Worm (Caenorhabditis elegans): ENCODE measurements around the gene Y81G3A.4.

Gene Y81G3A.4

ce11 chrII:13116710-13117109 lies 25.5 kb downstream of the Y81G3A.4 start, which contains the start of gene rict-1:
rict-1 (minus strand) TSS chrII:13116810.
- TF ChIP-seq tra-4 (tag; optimal IDR thresholded peaks at IDR 0.05) (no peak), aly-1 (tag; optimal IDR thresholded peaks at IDR 0.05) (no peak), ama-1 (optimal IDR thresholded peaks at IDR 0.05) (no peak), tbx-11 (GFP tag; IDR thresholded peaks at IDR 0.05) (no peak), tbx-37 (GFP tag; conservative IDR thresholded peaks at IDR 0.05) (no peak), ceh-36 (tag; optimal IDR thresholded peaks at IDR 0.05) (no peak), sea-1 (GFP tag; conservative IDR thresholded peaks at IDR 0.05) (no peak), B0310.2 (tag; optimal IDR thresholded peaks at IDR 0.05) (no peak), ets-7 (tag; optimal IDR thresholded peaks at IDR 0.05) (no peak), hmbx-1 (tag; optimal IDR thresholded peaks at IDR 0.05) (no peak), pes-1 (GFP tag; IDR thresholded peaks at IDR 0.05) (no peak), hmg-4 (GFP tag; optimal IDR thresholded peaks at IDR 0.05) (no peak), flt-1 (GFP tag; IDR thresholded peaks at IDR 0.05) (no peak), F13C5.2 (tag; optimal IDR thresholded peaks at IDR 0.05) (no peak), ceh-13 (GFP tag; optimal IDR thresholded peaks at IDR 0.05) (no peak), scrt-1 (GFP tag; IDR thresholded peaks at IDR 0.05) (no peak), hnd-1 (tag; optimal IDR thresholded peaks at IDR 0.05) (no peak)

- TF ChIP-seq hmg-4 (GFP tag; optimal IDR thresholded peaks at IDR 0.05) = no peak
- peak; percentile 12 for TF ChIP-seq ceh-13 (GFP tag; optimal IDR thresholded peaks at IDR 0.05)
- TF ChIP-seq pes-1 (GFP tag; IDR thresholded peaks at IDR 0.05) = peak; percentile 65
- peak; percentile 69; the same call in 1 of the 2 replicates for TF ChIP-seq tbx-37 (GFP tag; conservative IDR thresholded peaks at IDR 0.05)
- 0 out of 2 replicates have a peak, but pooled peaks have one; percentile 25 for TF ChIP-seq flt-1 (GFP tag; IDR thresholded peaks at IDR 0.05)
- TF ChIP-seq sea-1 (GFP tag; conservative IDR thresholded peaks at IDR 0.05) = no peak
Observed at ce11 chrII:13117135-13117534, 25.9 kb downstream of the Y81G3A.4 start, which contains the start of gene gfm-1. gfm-1 (plus strand) TSS chrII:13117483.

DNA sequence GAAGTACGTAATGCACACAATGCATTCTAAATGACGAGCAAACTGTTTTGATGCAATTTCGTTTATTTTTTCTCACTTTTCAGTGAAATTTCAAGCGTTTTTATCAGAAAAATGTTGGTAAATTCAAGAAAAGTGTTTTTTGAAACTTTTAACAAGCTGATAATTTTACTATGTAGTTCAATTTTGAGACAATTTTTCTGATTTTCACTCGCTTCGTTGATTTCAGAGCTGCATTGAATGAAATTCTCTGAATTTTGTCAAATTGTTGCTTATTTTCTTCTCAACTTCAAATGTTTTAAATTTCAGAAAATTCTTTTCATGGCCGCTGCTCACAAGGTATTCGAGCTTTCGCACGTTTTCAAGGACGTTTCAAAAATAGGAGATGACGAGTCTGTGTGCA lies 31.5 kb downstream of the Y81G3A.4 start, which contains the start of gene bath-45:
TSS of gene bath-45 (plus strand) at position 301 of the 400 bp plus-strand sequence.
- TF ChIP-seq F13C5.2 (tag; optimal IDR thresholded peaks at IDR 0.05) (no peak), tbx-37 (GFP tag; conservative IDR thresholded peaks at IDR 0.05) (no peak), tra-4 (tag; optimal IDR thresholded peaks at IDR 0.05) (no peak), tbx-11 (GFP tag; IDR thresholded peaks at IDR 0.05) (no peak), ceh-13 (GFP tag; optimal IDR thresholded peaks at IDR 0.05) (no peak), ets-7 (tag; optimal IDR thresholded peaks at IDR 0.05) (no peak)

ce11 chrII:13129602-13130001 lies 38.4 kb downstream of the Y81G3A.4 start, which contains the start of gene F29C12.6:
F29C12.6 (plus strand) TSS chrII:13129902.
- TF ChIP-seq aly-1 (tag; optimal IDR thresholded peaks at IDR 0.05) (no peak), scrt-1 (GFP tag; IDR thresholded peaks at IDR 0.05) (no peak), hmbx-1 (tag; optimal IDR thresholded peaks at IDR 0.05) (no peak), pes-1 (GFP tag; IDR thresholded peaks at IDR 0.05) (no peak), sea-1 (GFP tag; conservative IDR thresholded peaks at IDR 0.05) (no peak), flt-1 (GFP tag; IDR thresholded peaks at IDR 0.05) (no peak), tbx-11 (GFP tag; IDR thresholded peaks at IDR 0.05) (no peak), ama-1 (optimal IDR thresholded peaks at IDR 0.05) (no peak), ceh-13 (GFP tag; optimal IDR thresholded peaks at IDR 0.05) (no peak), hnd-1 (tag; optimal IDR thresholded peaks at IDR 0.05) (no peak), ets-7 (tag; optimal IDR thresholded peaks at IDR 0.05) (no peak), tbx-37 (GFP tag; conservative IDR thresholded peaks at IDR 0.05) (no peak), ceh-36 (tag; optimal IDR thresholded peaks at IDR 0.05) (no peak)

DNA sequence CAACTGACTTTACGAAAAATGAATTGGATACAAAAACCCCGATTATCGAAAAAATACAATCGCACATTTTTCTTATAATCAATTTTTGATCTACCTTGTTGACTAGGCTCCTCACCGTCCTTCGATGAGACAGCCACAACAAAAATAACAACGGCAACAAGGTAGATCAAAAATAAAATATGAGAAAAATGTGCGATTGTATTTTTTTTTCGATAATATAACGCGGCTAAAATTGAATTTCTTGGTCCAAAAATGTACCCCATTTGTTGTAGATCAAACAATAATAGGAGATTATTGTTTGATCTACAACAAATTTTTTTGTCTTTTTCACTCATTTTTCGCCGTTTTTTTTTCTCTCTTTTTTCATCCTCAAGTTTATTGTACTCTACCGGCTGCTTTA lies 39.4 kb downstream of the Y81G3A.4 start:
- TF ChIP-seq scrt-1 (GFP tag; IDR thresholded peaks at IDR 0.05) (no peak), ceh-13 (GFP tag; optimal IDR thresholded peaks at IDR 0.05) (no peak), tbx-11 (GFP tag; IDR thresholded peaks at IDR 0.05) (no peak), hmbx-1 (tag; optimal IDR thresholded peaks at IDR 0.05) (no peak), B0310.2 (tag; optimal IDR thresholded peaks at IDR 0.05) (no peak), flt-1 (GFP tag; IDR thresholded peaks at IDR 0.05) (no peak), ceh-36 (tag; optimal IDR thresholded peaks at IDR 0.05) (no peak), hnd-1 (tag; optimal IDR thresholded peaks at IDR 0.05) (no peak), ets-7 (tag; optimal IDR thresholded peaks at IDR 0.05) (no peak), tra-4 (tag; optimal IDR thresholded peaks at IDR 0.05) (no peak), sea-1 (GFP tag; conservative IDR thresholded peaks at IDR 0.05) (no peak), aly-1 (tag; optimal IDR thresholded peaks at IDR 0.05) (no peak), pes-1 (GFP tag; IDR thresholded peaks at IDR 0.05) (no peak)

DNA sequence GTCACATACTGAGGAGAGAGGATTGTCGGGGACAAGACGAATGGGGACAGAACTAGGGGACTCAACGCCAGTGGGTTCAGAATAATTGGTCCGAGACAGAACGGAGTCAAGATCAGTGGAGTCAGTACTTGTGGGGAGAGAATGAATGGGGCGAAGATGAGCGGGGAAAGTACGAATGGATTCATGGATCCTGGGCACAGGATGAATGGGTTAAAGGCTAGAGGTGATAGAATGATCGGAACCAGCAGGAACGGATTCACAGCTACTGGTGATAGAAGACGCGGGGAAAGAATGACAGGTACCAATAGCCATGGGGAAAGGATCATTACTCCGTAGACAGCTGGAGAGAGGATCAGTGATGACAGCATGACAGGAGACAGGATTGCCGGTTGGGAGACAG lies 48.4 kb downstream of the Y81G3A.4 start:
- TF ChIP-seq sea-1 (GFP tag; conservative IDR thresholded peaks at IDR 0.05) = no peak
- no peak for TF ChIP-seq pes-1 (GFP tag; IDR thresholded peaks at IDR 0.05)
- no peak for TF ChIP-seq scrt-1 (GFP tag; IDR thresholded peaks at IDR 0.05)
- TF ChIP-seq ets-7 (tag; optimal IDR thresholded peaks at IDR 0.05) = no peak

DNA sequence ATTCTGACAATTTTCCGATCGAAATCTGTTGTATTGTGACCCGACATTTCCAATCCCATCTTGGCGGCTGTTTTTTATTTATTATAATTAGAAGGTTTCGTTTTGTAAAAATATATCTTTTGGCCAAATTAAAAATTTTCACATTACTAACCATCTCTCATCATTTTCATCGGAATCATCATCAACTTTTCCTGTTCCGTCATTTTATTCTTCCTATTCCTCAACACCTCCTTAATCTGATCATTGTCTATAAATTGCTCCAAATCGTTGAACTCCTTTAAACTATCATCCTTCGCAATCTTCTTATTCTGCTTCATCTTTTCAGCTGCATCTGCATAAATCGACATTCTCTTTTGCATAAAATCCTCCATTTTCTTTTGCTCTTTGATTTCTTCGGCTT lies 51.1 kb downstream of the Y81G3A.4 start:
- no peak for TF ChIP-seq B0310.2 (tag; optimal IDR thresholded peaks at IDR 0.05)
- no peak for TF ChIP-seq ceh-36 (tag; optimal IDR thresholded peaks at IDR 0.05)
- no peak for TF ChIP-seq aly-1 (tag; optimal IDR thresholded peaks at IDR 0.05)
- TF ChIP-seq ets-7 (tag; optimal IDR thresholded peaks at IDR 0.05) = no peak
- no peak for TF ChIP-seq ama-1 (optimal IDR thresholded peaks at IDR 0.05)

Measured in whole organism, early embryonic.